Worm (Caenorhabditis elegans) whole organism, L3 larva: Measurements from ENCODE around the gene snr-5.
A peak's percentile ranks its signal among the peaks of the same experiment; 100 is the strongest.

Source experiments
- R02D3.7 ChIP-seq: fragments of 150-350 bp; optimal IDR thresholded peaks from 2 replicates; lab custom pipeline; 2014; ENCODE audit warnings: missing biosample characterization, missing genetic modification characterization
- aly-2 ChIP-seq: fragments of 150-350 bp; optimal IDR thresholded peaks from 2 replicates; lab custom pipeline; 2014; ENCODE audit warnings: missing biosample characterization, missing genetic modification characterization
- ama-1 ChIP-seq: fragments of 150-350 bp; optimal IDR thresholded peaks from 2 replicates; lab custom pipeline; 2018
- ceh-16 ChIP-seq: sonication (generic microtip); optimal IDR thresholded peaks from 2 replicates; lab custom pipeline; 2017; ENCODE audit warnings: missing biosample characterization, missing genetic modification characterization
- ceh-28 ChIP-seq: fragments of 150-350 bp; optimal IDR thresholded peaks from 2 replicates; lab custom pipeline; 2014; ENCODE audit warnings: missing biosample characterization, missing genetic modification reagents, missing genetic modification characterization
- ceh-82 ChIP-seq: fragments of 150-350 bp; optimal IDR thresholded peaks from 2 replicates; lab custom pipeline; 2014; ENCODE audit warnings: missing biosample characterization, missing genetic modification characterization
- ceh-9 ChIP-seq: sonication (generic microtip); optimal IDR thresholded peaks from 2 replicates; lab custom pipeline; 2018; ENCODE audit warnings: missing biosample characterization, missing genetic modification characterization
- egl-27 ChIP-seq: sonication (generic microtip); optimal IDR thresholded peaks from 4 replicates; lab custom pipeline; 2017; ENCODE audit warnings: missing biosample characterization, missing genetic modification reagents, missing genetic modification characterization
- egl-5 ChIP-seq: fragments of 150-350 bp; optimal IDR thresholded peaks from 2 replicates; lab custom pipeline; 2017; ENCODE audit warnings: missing biosample characterization, missing genetic modification reagents, missing genetic modification characterization, inconsistent platforms
- elt-2 ChIP-seq: sonication (generic microtip); optimal IDR thresholded peaks from 2 replicates; lab custom pipeline; 2016; ENCODE audit warnings: missing genetic modification reagents, mild to moderate bottlenecking, missing genetic modification characterization, missing compliant biosample characterization
- elt-3 ChIP-seq, 3 experiments: fragments of 150-350 bp in 1 of 3; sonication (generic microtip) in 2 of 3; optimal IDR thresholded peaks; 2 replicates in 2 of 3; 4 replicates in 1 of 3; lab custom pipeline; 2014 to 2017; ENCODE audit warnings: missing biosample characterization in 3 of 3, missing genetic modification characterization in 3 of 3
- fkh-10 ChIP-seq: sonication (generic microtip); optimal IDR thresholded peaks from 2 replicates; lab custom pipeline; 2017; ENCODE audit warnings: missing biosample characterization, missing genetic modification reagents, missing genetic modification characterization
- fkh-2 ChIP-seq: fragments of 150-350 bp; optimal IDR thresholded peaks from 2 replicates; lab custom pipeline; 2014; ENCODE audit warnings: missing biosample characterization, missing genetic modification reagents, missing genetic modification characterization
- fos-1 ChIP-seq: fragments of 150-350 bp; optimal IDR thresholded peaks from 2 replicates; lab custom pipeline; 2014; ENCODE audit warnings: missing biosample characterization, missing genetic modification characterization
- hmg-11 ChIP-seq: sonication (generic microtip); optimal IDR thresholded peaks from 2 replicates; lab custom pipeline; 2016; ENCODE audit warnings: missing genetic modification characterization, missing compliant biosample characterization
- jun-1 ChIP-seq: fragments of 150-350 bp; optimal IDR thresholded peaks from 2 replicates; lab custom pipeline; 2014; ENCODE audit warnings: missing biosample characterization, missing genetic modification reagents, missing genetic modification characterization
- lin-15B ChIP-seq: fragments of 150-350 bp; optimal IDR thresholded peaks from 2 replicates; lab custom pipeline; 2014; ENCODE audit warnings: missing biosample characterization, missing genetic modification characterization
- lin-39 ChIP-seq: fragments of 150-350 bp; optimal IDR thresholded peaks from 2 replicates; lab custom pipeline; 2018; ENCODE audit warnings: missing biosample characterization, missing genetic modification reagents, missing genetic modification characterization
- mdl-1 ChIP-seq: fragments of 150-350 bp; optimal IDR thresholded peaks from 2 replicates; lab custom pipeline; 2014; ENCODE audit warnings: missing biosample characterization, missing genetic modification characterization
- mml-1 ChIP-seq: fragments of 150-350 bp; sonication (generic microtip); optimal IDR thresholded peaks from 3 replicates; lab custom pipeline; 2014; ENCODE audit warnings: missing biosample characterization, missing genetic modification characterization
- nfya-1 ChIP-seq: sonication (generic microtip); optimal IDR thresholded peaks from 2 replicates; lab custom pipeline; 2017; ENCODE audit warnings: missing genetic modification characterization, mild to moderate bottlenecking, missing compliant biosample characterization, antibody characterized with exemption, moderate library complexity; ENCODE audit not compliant: insufficient read depth
- nhr-12 ChIP-seq: fragments of 150-350 bp; optimal IDR thresholded peaks from 2 replicates; lab custom pipeline; 2014; ENCODE audit warnings: missing biosample characterization, missing genetic modification characterization
- nhr-23 ChIP-seq: fragments of 150-350 bp; optimal IDR thresholded peaks from 2 replicates; lab custom pipeline; 2014; ENCODE audit warnings: missing biosample characterization, missing genetic modification reagents, missing genetic modification characterization
- nhr-237 ChIP-seq: fragments of 150-350 bp; optimal IDR thresholded peaks from 2 replicates; lab custom pipeline; 2014; ENCODE audit warnings: missing biosample characterization, missing genetic modification characterization
- nhr-25 ChIP-seq: sonication (generic microtip); optimal IDR thresholded peaks from 2 replicates; lab custom pipeline; 2017; ENCODE audit warnings: missing biosample characterization, missing genetic modification characterization
- nhr-28 ChIP-seq: fragments of 150-350 bp; optimal IDR thresholded peaks from 2 replicates; lab custom pipeline; 2014; ENCODE audit warnings: missing biosample characterization, missing genetic modification characterization
- nhr-43 ChIP-seq: sonication (generic microtip); optimal IDR thresholded peaks from 2 replicates; lab custom pipeline; 2016; ENCODE audit warnings: mild to moderate bottlenecking, missing genetic modification characterization, missing compliant biosample characterization; ENCODE audit not compliant: poor library complexity, severe bottlenecking
- nhr-67 ChIP-seq: fragments of 150-350 bp; optimal IDR thresholded peaks from 2 replicates; lab custom pipeline; 2014; ENCODE audit warnings: missing biosample characterization, missing genetic modification characterization
- nhr-76 ChIP-seq: fragments of 150-350 bp; sonication (generic microtip); optimal IDR thresholded peaks from 5 replicates; lab custom pipeline; 2014; ENCODE audit warnings: missing biosample characterization, missing genetic modification characterization
- pha-4 ChIP-seq: fragments of 150-350 bp; optimal IDR thresholded peaks from 2 replicates; lab custom pipeline; 2014; ENCODE audit warnings: missing biosample characterization, missing genetic modification reagents, missing genetic modification characterization
- pqm-1 ChIP-seq: fragments of 150-350 bp; optimal IDR thresholded peaks from 2 replicates; lab custom pipeline; 2017; ENCODE audit warnings: missing biosample characterization, missing genetic modification characterization, inconsistent platforms
- sea-2 ChIP-seq: fragments of 150-350 bp; sonication (generic microtip); optimal IDR thresholded peaks from 4 replicates; lab custom pipeline; 2014; ENCODE audit warnings: missing biosample characterization, missing genetic modification reagents, missing genetic modification characterization
- skn-1 ChIP-seq: fragments of 150-350 bp; optimal IDR thresholded peaks from 2 replicates; lab custom pipeline; 2014; ENCODE audit warnings: missing biosample characterization, missing genetic modification characterization
- snpc-4 ChIP-seq: fragments of 150-350 bp; optimal IDR thresholded peaks from 2 replicates; lab custom pipeline; 2014; ENCODE audit warnings: missing biosample characterization, missing genetic modification characterization
- unc-39 ChIP-seq: sonication (generic microtip); optimal IDR thresholded peaks from 4 replicates; lab custom pipeline; 2017; ENCODE audit warnings: missing biosample characterization, missing genetic modification characterization
- unc-62 ChIP-seq: fragments of 150-350 bp; sonication (generic microtip); optimal IDR thresholded peaks from 4 replicates; lab custom pipeline; 2014; ENCODE audit warnings: missing biosample characterization, missing genetic modification reagents, missing genetic modification characterization
- zag-1 ChIP-seq: fragments of 150-350 bp; optimal IDR thresholded peaks from 2 replicates; lab custom pipeline; 2014; ENCODE audit warnings: missing biosample characterization, missing genetic modification characterization
- ztf-11 ChIP-seq: fragments of 150-350 bp; optimal IDR thresholded peaks from 2 replicates; lab custom pipeline; 2014; ENCODE audit warnings: missing biosample characterization, missing genetic modification characterization
- ztf-4 ChIP-seq: fragments of 150-350 bp; optimal IDR thresholded peaks from 2 replicates; lab custom pipeline; 2014; ENCODE audit warnings: missing biosample characterization, missing genetic modification characterization

snr-5 gene

ce11 chrIII:7891573-7892306, 29.9 kb downstream of the snr-5 start, which contains the start of the genes ZK688.5 and fahd-1 (continued):
- TF ChIP-seq nhr-43 (tag; lab: Kevin White, UChicago): peak; percentile 75
- TF ChIP-seq zag-1 (tag; lab: Kevin White, UChicago): no peak
- no peak for TF ChIP-seq ceh-16
- peak; percentile 66 for TF ChIP-seq nhr-23 (tag; lab: Kevin White, UChicago)
- TF ChIP-seq nhr-28 (tag; lab: Kevin White, UChicago): no peak
- no peak for TF ChIP-seq mml-1 (tag; lab: Kevin White, UChicago)
- TF ChIP-seq ceh-9 (tag; lab: Kevin White, UChicago): no peak
- TF ChIP-seq lin-15B (tag; lab: Kevin White, UChicago): peak; percentile 69
- peak; percentile 25 for TF ChIP-seq ceh-82 (tag; lab: Kevin White, UChicago)
- TF ChIP-seq mdl-1 (tag; lab: Kevin White, UChicago): peak; percentile 51
- TF ChIP-seq nhr-12 (tag; lab: Kevin White, UChicago): no peak
- peak; percentile 47 for TF ChIP-seq snpc-4 (tag; lab: Kevin White, UChicago)
- peak; percentile 59 for TF ChIP-seq elt-2 (tag; lab: Kevin White, UChicago)
- peak; percentile 19 for TF ChIP-seq egl-27
- TF ChIP-seq nhr-67 (tag; lab: Kevin White, UChicago): no peak
- no peak for TF ChIP-seq ztf-4 (tag; lab: Kevin White, UChicago)
- TF ChIP-seq lin-39 (tag; lab: Kevin White, UChicago): peak; percentile 86
- TF ChIP-seq hmg-11: peak; percentile 77
- TF ChIP-seq nhr-76 (tag; lab: Kevin White, UChicago): peak; percentile 38
- TF ChIP-seq elt-3 (tag; optimal IDR thresholded peaks at IDR 0.05; lab: Kevin White, UChicago): no peak
- TF ChIP-seq pqm-1 (tag; lab: Kevin White, UChicago): peak; percentile 12
- no peak for TF ChIP-seq fkh-2
- TF ChIP-seq R02D3.7 (tag; lab: Kevin White, UChicago): peak; percentile 34
- TF ChIP-seq sea-2: no peak
- TF ChIP-seq nhr-237 (tag; lab: Kevin White, UChicago): no peak

ce11 chrIII:7892333-7892732, 30.5 kb downstream of the snr-5 start:
- TF ChIP-seq nhr-12 (tag; lab: Kevin White, UChicago) (no peak), jun-1 (tag; lab: Kevin White, UChicago) (no peak), unc-39 (tag; lab: Kevin White, UChicago) (no peak), pha-4 (tag; lab: Kevin White, UChicago) (peak; percentile 68), mdl-1 (tag; lab: Kevin White, UChicago) (no peak), ceh-28 (tag; lab: Kevin White, UChicago) (no peak), nhr-23 (tag; lab: Kevin White, UChicago) (no peak), nhr-43 (tag; lab: Kevin White, UChicago) (no peak)

ce11 chrIII:7893224-7893623, 31.4 kb downstream of the snr-5 start:
- TF ChIP-seq nfya-1 (tag; lab: Kevin White, UChicago): peak; percentile 7
- TF ChIP-seq mdl-1 (tag; lab: Kevin White, UChicago): no peak
- no peak for TF ChIP-seq lin-15B (tag; lab: Kevin White, UChicago)

- TF ChIP-seq egl-27 (no peak), nhr-76 (tag; lab: Kevin White, UChicago) (no peak), egl-5 (tag; lab: Kevin White, UChicago) (no peak), ztf-4 (tag; lab: Kevin White, UChicago) (no peak), unc-39 (tag; lab: Kevin White, UChicago) (no peak), nhr-25 (tag; lab: Kevin White, UChicago) (no peak), fkh-10 (GFP tag; lab: Kevin White, UChicago) (no peak), ama-1 (no peak), unc-62 (no peak), aly-2 (tag; lab: Kevin White, UChicago) (no peak), elt-3 (tag; optimal IDR thresholded peaks at IDR 0.05; lab: Kevin White, UChicago) (no peak), jun-1 (tag; lab: Kevin White, UChicago) (no peak), elt-2 (tag; lab: Kevin White, UChicago) (no peak), nfya-1 (tag; lab: Kevin White, UChicago) (no peak), ceh-82 (tag; lab: Kevin White, UChicago) (no peak), skn-1 (tag; lab: Kevin White, UChicago) (no peak), nhr-43 (tag; lab: Kevin White, UChicago) (no peak), lin-15B (tag; lab: Kevin White, UChicago) (no peak), fos-1 (tag; lab: Kevin White, UChicago) (no peak), ztf-11 (tag; lab: Kevin White, UChicago) (no peak)
Measured at ce11 chrIII:7894724-7895123, 32.9 kb downstream of the snr-5 start, which contains the start of gene ZK688.4. Gene ZK688.4, plus strand, starts transcription at chrIII:7895024.
